Fruit fly (Drosophila melanogaster) whole organism, embryonic: Measurements from ENCODE around the gene Pcmt.

ENCODE experiments used
- Bteb2 ChIP-seq: fragments of 200-800 bp; sonication (Bioruptor generic); optimal IDR thresholded peaks from 2 replicates; lab custom pipeline; 2016; ENCODE audit warnings: missing biosample characterization, missing genetic modification characterization
- CG10267 ChIP-seq: fragments of 200-800 bp; sonication (Bioruptor generic); optimal IDR thresholded peaks from 2 replicates; lab custom pipeline; 2018; ENCODE audit warnings: missing biosample characterization, mild to moderate bottlenecking, missing genetic modification characterization, moderate library complexity
- CG10462 ChIP-seq: fragments of 200-800 bp; sonication (Bioruptor generic); optimal IDR thresholded peaks from 2 replicates; lab custom pipeline; 2016; ENCODE audit warnings: missing biosample characterization, missing genetic modification characterization
- CG11093 ChIP-seq: fragments of 200-800 bp; sonication (Bioruptor generic); IDR thresholded peaks from 3 replicates; pipeline ENCODE4 v1.3.6; 2022; ENCODE audit warnings: missing biosample characterization, missing genetic modification characterization
- CG12071 ChIP-seq: fragments of 200-800 bp; sonication (Bioruptor generic); optimal IDR thresholded peaks from 3 replicates; lab custom pipeline; 2018; ENCODE audit warnings: missing biosample characterization, mild to moderate bottlenecking, missing genetic modification characterization
- CG13296 ChIP-seq: fragments of 200-800 bp; sonication (Bioruptor generic); optimal IDR thresholded peaks from 3 replicates; lab custom pipeline; 2018; ENCODE audit warnings: missing biosample characterization, mild to moderate bottlenecking, missing genetic modification characterization
- CG13424 ChIP-seq: fragments of 200-800 bp; sonication (Bioruptor generic); optimal IDR thresholded peaks from 2 replicates; lab custom pipeline; 2019; ENCODE audit warnings: missing biosample characterization, mild to moderate bottlenecking, missing genetic modification characterization, moderate library complexity
- CG15269 ChIP-seq: fragments of 200-800 bp; sonication (Bioruptor generic); optimal IDR thresholded peaks from 2 replicates; lab custom pipeline; 2018; ENCODE audit warnings: missing biosample characterization, mild to moderate bottlenecking, missing genetic modification characterization, moderate library complexity
- CG15514 ChIP-seq: fragments of 200-800 bp; sonication (Bioruptor generic); optimal IDR thresholded peaks from 3 replicates; lab custom pipeline; 2017; ENCODE audit warnings: missing biosample characterization, missing genetic modification characterization, mild to moderate bottlenecking, moderate library complexity, missing genetic modification reagents
- CG16779 ChIP-seq: fragments of 200-800 bp; sonication (Bioruptor generic); IDR thresholded peaks from 2 replicates; pipeline ENCODE4 v1.3.6; 2022; ENCODE audit warnings: missing biosample characterization, missing genetic modification characterization
- CG16813 ChIP-seq: fragments of 200-800 bp; sonication (Bioruptor generic); IDR thresholded peaks from 3 replicates; pipeline ENCODE4 v1.3.6; 2022; ENCODE audit warnings: missing biosample characterization, missing genetic modification characterization; ENCODE audit not compliant: partially characterized antibody
- CG17186 ChIP-seq: fragments of 200-800 bp; sonication (Bioruptor generic); optimal IDR thresholded peaks from 3 replicates; lab custom pipeline; 2017; ENCODE audit warnings: missing biosample characterization, missing genetic modification reagents, missing genetic modification characterization
- CG18619 ChIP-seq: fragments of 200-800 bp; sonication (Bioruptor generic); optimal IDR thresholded peaks from 3 replicates; lab custom pipeline; 2017; ENCODE audit warnings: missing biosample characterization, mild to moderate bottlenecking, missing genetic modification characterization
- CG18764 ChIP-seq: fragments of 200-800 bp; sonication (Bioruptor generic); optimal IDR thresholded peaks from 3 replicates; lab custom pipeline; 2016; ENCODE audit warnings: missing biosample characterization, missing genetic modification characterization
- CG2202 ChIP-seq: fragments of 200-800 bp; sonication (Bioruptor generic); optimal IDR thresholded peaks from 2 replicates; lab custom pipeline; 2018; ENCODE audit warnings: missing biosample characterization, mild to moderate bottlenecking, missing genetic modification characterization
- CG2678 ChIP-seq: fragments of 200-800 bp; sonication (Bioruptor generic); optimal IDR thresholded peaks from 3 replicates; lab custom pipeline; 2019; ENCODE audit warnings: missing biosample characterization, mild to moderate bottlenecking, missing genetic modification characterization, moderate library complexity
- CG43689 ChIP-seq: fragments of 200-800 bp; sonication (Bioruptor generic); IDR thresholded peaks from 2 replicates; pipeline ENCODE4 v1.3.6; 2022; ENCODE audit warnings: missing biosample characterization, missing genetic modification characterization
- CG4617 ChIP-seq: fragments of 200-800 bp; sonication (Bioruptor generic); optimal IDR thresholded peaks from 3 replicates; lab custom pipeline; 2016; ENCODE audit warnings: missing biosample characterization, missing genetic modification characterization, borderline replicate concordance
- CG5245 ChIP-seq: fragments of 200-800 bp; sonication (Bioruptor generic); optimal IDR thresholded peaks from 3 replicates; lab custom pipeline; 2016; ENCODE audit warnings: missing biosample characterization, missing genetic modification characterization
- CG6272 ChIP-seq: fragments of 200-800 bp; sonication (Bioruptor generic); IDR thresholded peaks from 2 replicates; pipeline ENCODE4 v1.3.6; 2022; ENCODE audit warnings: missing biosample characterization, missing genetic modification characterization
- CG7786 ChIP-seq: fragments of 200-800 bp; sonication (Bioruptor generic); optimal IDR thresholded peaks from 2 replicates; lab custom pipeline; 2016; ENCODE audit warnings: missing biosample characterization, missing genetic modification characterization
- CG8290 ChIP-seq, 3 experiments: fragments of 200-800 bp; sonication (Bioruptor generic); optimal IDR thresholded peaks; 2 replicates each; lab custom pipeline; 2016 to 2019; ENCODE audit warnings: missing biosample characterization in 3 of 3, missing genetic modification characterization in 3 of 3, mild to moderate bottlenecking in 2 of 3, moderate library complexity in 1 of 3
- CG9876 ChIP-seq: fragments of 200-800 bp; sonication (Bioruptor generic); optimal IDR thresholded peaks from 2 replicates; lab custom pipeline; 2016; ENCODE audit warnings: missing biosample characterization, missing genetic modification characterization
- CkIIα-i1 ChIP-seq: fragments of 200-800 bp; sonication (Bioruptor generic); IDR thresholded peaks from 2 replicates; pipeline ENCODE4 v1.3.6; 2022; ENCODE audit warnings: missing biosample characterization, missing genetic modification characterization
- Ets97D ChIP-seq: fragments of 200-800 bp; sonication (Bioruptor generic); optimal IDR thresholded peaks from 3 replicates; lab custom pipeline; 2016; ENCODE audit warnings: missing biosample characterization, missing genetic modification characterization
- Fer2 ChIP-seq: fragments of 200-800 bp; sonication (Bioruptor generic); optimal IDR thresholded peaks from 2 replicates; lab custom pipeline; 2018; ENCODE audit warnings: missing biosample characterization, mild to moderate bottlenecking, missing genetic modification characterization, moderate library complexity
- H15 ChIP-seq: fragments of 200-800 bp; sonication (Bioruptor generic); IDR thresholded peaks from 3 replicates; pipeline ENCODE4 v1.3.6; 2022; ENCODE audit warnings: missing biosample characterization, missing genetic modification characterization
- HLHmδ ChIP-seq: fragments of 200-800 bp; sonication (Bioruptor generic); optimal IDR thresholded peaks from 2 replicates; lab custom pipeline; 2018; ENCODE audit warnings: missing biosample characterization, mild to moderate bottlenecking, missing genetic modification characterization, moderate library complexity
- Hsf ChIP-seq: fragments of 200-800 bp; sonication (Bioruptor generic); optimal IDR thresholded peaks from 3 replicates; lab custom pipeline; 2016; ENCODE audit warnings: missing biosample characterization, missing genetic modification characterization
- MBD-R2 ChIP-seq: fragments of 200-800 bp; sonication (Bioruptor generic); IDR thresholded peaks from 2 replicates; pipeline ENCODE4 v1.3.6; 2022; ENCODE audit warnings: missing biosample characterization, missing genetic modification characterization
- MESR4 ChIP-seq: fragments of 200-800 bp; sonication (Bioruptor generic); optimal IDR thresholded peaks from 2 replicates; lab custom pipeline; 2018; ENCODE audit warnings: missing biosample characterization, mild to moderate bottlenecking, missing genetic modification characterization, moderate library complexity
- Poxn ChIP-seq: fragments of 200-800 bp; sonication (Bioruptor generic); IDR thresholded peaks from 2 replicates; pipeline ENCODE4 v1.3.6; 2022; ENCODE audit warnings: missing biosample characterization, missing genetic modification characterization
- bbx ChIP-seq: fragments of 200-800 bp; sonication (Bioruptor generic); IDR thresholded peaks from 2 replicates; pipeline ENCODE4 v1.3.6; 2022; ENCODE audit warnings: missing biosample characterization, missing genetic modification characterization; ENCODE audit not compliant: partially characterized antibody
- bowl ChIP-seq: fragments of 200-800 bp; sonication (Bioruptor generic); IDR thresholded peaks from 2 replicates; pipeline ENCODE4 v1.3.6; 2022; ENCODE audit warnings: missing biosample characterization, missing genetic modification characterization
- cato ChIP-seq: fragments of 200-800 bp; sonication (Bioruptor generic); optimal IDR thresholded peaks from 2 replicates; lab custom pipeline; 2016; ENCODE audit warnings: missing biosample characterization, missing genetic modification characterization, borderline replicate concordance
- corto ChIP-seq: fragments of 200-800 bp; sonication (Bioruptor generic); optimal IDR thresholded peaks from 2 replicates; lab custom pipeline; 2016; ENCODE audit warnings: missing biosample characterization, mild to moderate bottlenecking, missing genetic modification characterization, moderate library complexity
- crp ChIP-seq, 2 experiments: fragments of 200-800 bp; sonication (Bioruptor generic); optimal IDR thresholded peaks; 2 replicates in 1 of 2; 3 replicates in 1 of 2; lab custom pipeline; 2017; ENCODE audit warnings: missing biosample characterization in 2 of 2, missing genetic modification characterization in 2 of 2, mild to moderate bottlenecking in 1 of 2, moderate library complexity in 1 of 2
- dmrt11E ChIP-seq: fragments of 200-800 bp; sonication (Bioruptor generic); optimal IDR thresholded peaks from 3 replicates; lab custom pipeline; 2018; ENCODE audit warnings: missing biosample characterization, mild to moderate bottlenecking, missing genetic modification characterization, moderate library complexity
- ind ChIP-seq: fragments of 200-800 bp; sonication (Bioruptor generic); optimal IDR thresholded peaks from 3 replicates; lab custom pipeline; 2016; ENCODE audit warnings: missing biosample characterization, missing genetic modification characterization
- kah ChIP-seq: fragments of 200-800 bp; sonication (Bioruptor generic); optimal IDR thresholded peaks from 2 replicates; lab custom pipeline; 2018; ENCODE audit warnings: missing biosample characterization, mild to moderate bottlenecking, missing genetic modification characterization
- klu ChIP-seq: fragments of 200-800 bp; sonication (Bioruptor generic); IDR thresholded peaks from 2 replicates; pipeline ENCODE4 v1.3.6; 2022; ENCODE audit warnings: missing biosample characterization, missing genetic modification characterization
- lab ChIP-seq: fragments of 200-800 bp; sonication (Bioruptor generic); optimal IDR thresholded peaks from 3 replicates; lab custom pipeline; 2017; ENCODE audit warnings: missing biosample characterization, missing genetic modification characterization, mild to moderate bottlenecking, moderate library complexity, missing genetic modification reagents
- lilli ChIP-seq: fragments of 200-800 bp; sonication (Bioruptor generic); optimal IDR thresholded peaks from 3 replicates; lab custom pipeline; 2016; ENCODE audit warnings: missing biosample characterization, missing genetic modification characterization
- pros ChIP-seq: fragments of 200-800 bp; sonication (Bioruptor generic); optimal IDR thresholded peaks from 3 replicates; lab custom pipeline; 2019; ENCODE audit warnings: missing biosample characterization, mild to moderate bottlenecking, missing genetic modification characterization, moderate library complexity
- psq ChIP-seq: fragments of 200-800 bp; sonication (Bioruptor generic); optimal IDR thresholded peaks from 2 replicates; lab custom pipeline; 2017; ENCODE audit warnings: missing biosample characterization, missing genetic modification characterization
- slou ChIP-seq: fragments of 200-800 bp; sonication (Bioruptor generic); optimal IDR thresholded peaks from 3 replicates; lab custom pipeline; 2016; ENCODE audit warnings: missing biosample characterization, missing genetic modification characterization
- sqz ChIP-seq: fragments of 200-800 bp; sonication (Bioruptor generic); optimal IDR thresholded peaks from 3 replicates; lab custom pipeline; 2018; ENCODE audit warnings: missing biosample characterization, mild to moderate bottlenecking, missing genetic modification characterization
- stc ChIP-seq: fragments of 200-800 bp; sonication (Bioruptor generic); IDR thresholded peaks from 2 replicates; pipeline ENCODE4 v1.3.6; 2022; ENCODE audit warnings: missing biosample characterization, missing genetic modification characterization
- z ChIP-seq: fragments of 200-800 bp; sonication (Bioruptor generic); IDR thresholded peaks from 3 replicates; pipeline ENCODE4 v1.3.6; 2022; ENCODE audit warnings: missing biosample characterization, missing genetic modification characterization
- zfh2 ChIP-seq: fragments of 200-800 bp; sonication (Bioruptor generic); optimal IDR thresholded peaks from 2 replicates; lab custom pipeline; 2016; ENCODE audit warnings: missing biosample characterization, missing genetic modification characterization

The Pcmt gene

dm6 chr3R:5601044-5601523 lies 47.0 kb upstream of the Pcmt start, which contains the start of the genes kra and SecS (continued):
- TF ChIP-seq cato (GFP tag; lab: Kevin White, UChicago) (peak; percentile 5), CG5245 (GFP tag; lab: Kevin White, UChicago) (peak; percentile 49), H15 (GFP tag; lab: Robert Waterston, UW) (no peak), sqz (no peak), CG15514 (GFP tag; lab: Kevin White, UChicago) (peak; percentile 83), CkIIα-i1 (GFP tag; lab: Robert Waterston, UW) (no peak), CG6272 (GFP tag; lab: Robert Waterston, UW) (no peak), lab (GFP tag; lab: Kevin White, UChicago) (peak; percentile 52), slou (peak; percentile 65), CG12071 (GFP tag; lab: Kevin White, UChicago) (peak; percentile 27), Poxn (GFP tag; lab: Robert Waterston, UW) (no peak), zfh2 (GFP tag; lab: Kevin White, UChicago) (peak; percentile 46), crp (GFP tag; optimal IDR thresholded peaks at IDR 0.05; lab: Kevin White, UChicago) (peak in 1 of 2 experiments; percentile 17), CG15269 (tag; lab: Kevin White, UChicago) (peak; percentile 54), MESR4 (GFP tag; lab: Kevin White, UChicago) (peak; percentile 45), lilli (GFP tag; lab: Kevin White, UChicago) (peak; percentile 73), CG2678 (tag; lab: Kevin White, UChicago) (peak; percentile 67), stc (no peak), CG13424 (tag; lab: Kevin White, UChicago) (peak; percentile 77), CG9876 (peak; percentile 44), CG2202 (no peak), ind (GFP tag; lab: Kevin White, UChicago) (peak; percentile 65), CG7786 (GFP tag; lab: Kevin White, UChicago) (peak; percentile 42), kah (GFP tag; lab: Kevin White, UChicago) (no peak), CG16813 (GFP tag; lab: Robert Waterston, UW) (no peak), pros (no peak), CG16779 (GFP tag; lab: Robert Waterston, UW) (no peak), Ets97D (GFP tag; lab: Kevin White, UChicago) (peak; percentile 92), CG13296 (peak; percentile 50), CG17186 (GFP tag; lab: Kevin White, UChicago) (peak; percentile 86), Bteb2 (GFP tag; lab: Kevin White, UChicago) (peak; percentile 29), corto (GFP tag; lab: Kevin White, UChicago) (peak; percentile 45), CG10267 (tag; lab: Kevin White, UChicago) (peak; percentile 66), CG4617 (GFP tag; lab: Kevin White, UChicago) (peak; percentile 86), CG10462 (peak; percentile 26), CG18619 (GFP tag; lab: Kevin White, UChicago) (peak; percentile 51), klu (GFP tag; lab: Robert Waterston, UW) (no peak), CG8290 (GFP tag; optimal IDR thresholded peaks at IDR 0.05; lab: Kevin White, UChicago) (peak; percentile 48), CG8290 (tag; optimal IDR thresholded peaks at IDR 0.05; lab: Kevin White, UChicago) (peak in 1 of 2 experiments; percentile 78), CG18764 (GFP tag; lab: Kevin White, UChicago) (peak; percentile 27), z (GFP tag; lab: Robert Waterston, UW) (no peak), dmrt11E (tag; lab: Kevin White, UChicago) (peak; percentile 56), Fer2 (tag; lab: Kevin White, UChicago) (peak; percentile 60), bbx (GFP tag; lab: Robert Waterston, UW) (no peak), CG43689 (no peak), bowl (GFP tag; lab: Robert Waterston, UW) (no peak), psq (GFP tag; lab: Kevin White, UChicago) (no peak), MBD-R2 (no peak), CG11093 (no peak), HLHmδ (GFP tag; lab: Kevin White, UChicago) (peak; percentile 80), Hsf (peak; percentile 52)
